Worm (Caenorhabditis elegans): ENCODE measurements around the gene mel-11.

DNA sequence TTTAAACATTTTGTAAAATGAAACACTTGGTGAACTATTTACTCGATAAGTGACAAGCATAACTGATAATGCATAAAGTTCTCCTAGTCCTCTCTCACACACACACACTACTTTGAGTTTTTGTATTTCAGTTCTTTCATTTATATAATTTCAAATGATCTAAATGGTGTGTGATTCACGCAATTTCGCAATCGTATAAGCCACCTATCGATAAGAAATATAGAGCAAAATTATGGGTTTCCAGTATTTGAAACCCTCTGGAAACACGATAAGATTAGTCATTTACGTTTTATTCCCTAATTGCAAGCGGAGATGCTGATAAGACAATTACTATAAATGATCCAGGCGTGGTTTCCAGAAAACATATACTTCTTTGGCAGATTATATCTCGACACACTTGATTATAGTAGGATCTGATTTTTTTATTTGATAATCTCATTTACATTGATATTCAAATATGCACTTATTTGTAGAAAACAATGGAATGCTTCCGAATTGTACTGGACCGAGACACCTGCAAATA, 53.8 kb downstream of the mel-11 start, which contains the start of gene arrd-3:
- TF ChIP-seq mls-2 (tag; optimal IDR thresholded peaks at IDR 0.05) (no peak), drap-1 (GFP tag; optimal IDR thresholded peaks at IDR 0.05) (no peak), hlh-1 (tag; optimal IDR thresholded peaks at IDR 0.05) (no peak)

All from whole organism, mixed stage, embryonic.